Fruit fly (Drosophila melanogaster) whole organism, embryonic: ENCODE results near the gene CG6912.

ENCODE experiments used
- ATbp ChIP-seq: fragments of 200-800 bp; sonication (Bioruptor generic); optimal IDR thresholded peaks from 2 replicates; lab custom pipeline; 2017; ENCODE audit warnings: missing biosample characterization, mild to moderate bottlenecking, missing genetic modification characterization, missing genetic modification reagents
- Abd-B ChIP-seq: fragments of 200-800 bp; sonication (Bioruptor generic); optimal IDR thresholded peaks from 2 replicates; lab custom pipeline; 2018; ENCODE audit warnings: missing biosample characterization, mild to moderate bottlenecking, missing genetic modification characterization, moderate library complexity
- CG10431 ChIP-seq: fragments of 200-800 bp; sonication (Bioruptor generic); optimal IDR thresholded peaks from 3 replicates; lab custom pipeline; 2018; ENCODE audit warnings: missing biosample characterization, mild to moderate bottlenecking, missing genetic modification characterization
- CG11093 ChIP-seq: fragments of 200-800 bp; sonication (Bioruptor generic); IDR thresholded peaks from 3 replicates; pipeline ENCODE4 v1.3.6; 2022; ENCODE audit warnings: missing biosample characterization, missing genetic modification characterization
- CG13624 ChIP-seq: fragments of 200-800 bp; sonication (Bioruptor generic); optimal IDR thresholded peaks from 2 replicates; lab custom pipeline; 2016; ENCODE audit warnings: missing biosample characterization, missing genetic modification characterization
- CG15269 ChIP-seq: fragments of 200-800 bp; sonication (Bioruptor generic); optimal IDR thresholded peaks from 2 replicates; lab custom pipeline; 2018; ENCODE audit warnings: missing biosample characterization, mild to moderate bottlenecking, missing genetic modification characterization, moderate library complexity
- CG1602 ChIP-seq: fragments of 200-800 bp; sonication (Bioruptor generic); optimal IDR thresholded peaks from 3 replicates; lab custom pipeline; 2016; ENCODE audit warnings: missing biosample characterization, missing genetic modification characterization
- CG16813 ChIP-seq: fragments of 200-800 bp; sonication (Bioruptor generic); IDR thresholded peaks from 3 replicates; pipeline ENCODE4 v1.3.6; 2022; ENCODE audit warnings: missing biosample characterization, missing genetic modification characterization; ENCODE audit not compliant: partially characterized antibody
- CG17359 ChIP-seq: fragments of 200-800 bp; sonication (Bioruptor generic); optimal IDR thresholded peaks from 3 replicates; lab custom pipeline; 2018; ENCODE audit warnings: missing biosample characterization, mild to moderate bottlenecking, missing genetic modification characterization, moderate library complexity
- CG18599 ChIP-seq: fragments of 200-800 bp; sonication (Bioruptor generic); optimal IDR thresholded peaks from 3 replicates; lab custom pipeline; 2017; ENCODE audit warnings: missing biosample characterization, missing genetic modification characterization, mild to moderate bottlenecking, moderate library complexity, missing genetic modification reagents
- CG18619 ChIP-seq: fragments of 200-800 bp; sonication (Bioruptor generic); optimal IDR thresholded peaks from 3 replicates; lab custom pipeline; 2017; ENCODE audit warnings: missing biosample characterization, mild to moderate bottlenecking, missing genetic modification characterization
- CG2120 ChIP-seq: fragments of 200-800 bp; sonication (Bioruptor generic); optimal IDR thresholded peaks from 3 replicates; lab custom pipeline; 2016; ENCODE audit warnings: missing biosample characterization, missing genetic modification characterization
- CG2678 ChIP-seq: fragments of 200-800 bp; sonication (Bioruptor generic); optimal IDR thresholded peaks from 3 replicates; lab custom pipeline; 2019; ENCODE audit warnings: missing biosample characterization, mild to moderate bottlenecking, missing genetic modification characterization, moderate library complexity
- CG4360 ChIP-seq: fragments of 200-800 bp; sonication (Bioruptor generic); IDR thresholded peaks from 2 replicates; pipeline ENCODE4 v1.3.6; 2022; ENCODE audit warnings: missing biosample characterization, missing genetic modification characterization
- CG5953 ChIP-seq: fragments of 200-800 bp; sonication (Bioruptor generic); IDR thresholded peaks from 2 replicates; pipeline ENCODE4 v1.3.6; 2022; ENCODE audit warnings: missing biosample characterization, missing genetic modification characterization
- CG6683 ChIP-seq: fragments of 200-800 bp; sonication (Bioruptor generic); optimal IDR thresholded peaks from 2 replicates; lab custom pipeline; 2017; ENCODE audit warnings: missing biosample characterization, mild to moderate bottlenecking, missing genetic modification characterization, missing genetic modification reagents
- CG7786 ChIP-seq: fragments of 200-800 bp; sonication (Bioruptor generic); optimal IDR thresholded peaks from 2 replicates; lab custom pipeline; 2016; ENCODE audit warnings: missing biosample characterization, missing genetic modification characterization
- CG8290 ChIP-seq, 3 experiments: fragments of 200-800 bp; sonication (Bioruptor generic); optimal IDR thresholded peaks; 2 replicates each; lab custom pipeline; 2016 to 2019; ENCODE audit warnings: missing biosample characterization in 3 of 3, missing genetic modification characterization in 3 of 3, mild to moderate bottlenecking in 2 of 3, moderate library complexity in 1 of 3
- CG8924 ChIP-seq: fragments of 200-800 bp; optimal IDR thresholded peaks from 3 replicates; lab custom pipeline; 2019; ENCODE audit warnings: missing biosample characterization, mild to moderate bottlenecking, missing genetic modification characterization, moderate library complexity
- Doc2 ChIP-seq: fragments of 200-800 bp; sonication (Bioruptor generic); IDR thresholded peaks from 2 replicates; pipeline ENCODE4 v1.3.6; 2022; ENCODE audit warnings: missing biosample characterization, missing genetic modification characterization
- Doc3 ChIP-seq: fragments of 200-800 bp; sonication (Bioruptor generic); IDR thresholded peaks from 3 replicates; pipeline ENCODE4 v1.3.6; 2022; ENCODE audit warnings: missing biosample characterization, missing genetic modification characterization; ENCODE audit not compliant: partially characterized antibody
- Dref ChIP-seq: fragments of 200-800 bp; sonication (Bioruptor generic); IDR thresholded peaks from 2 replicates; pipeline ENCODE4 v1.3.6; 2022; ENCODE audit warnings: missing biosample characterization, missing genetic modification characterization
- Ets97D ChIP-seq: fragments of 200-800 bp; sonication (Bioruptor generic); optimal IDR thresholded peaks from 3 replicates; lab custom pipeline; 2016; ENCODE audit warnings: missing biosample characterization, missing genetic modification characterization
- HLHmδ ChIP-seq: fragments of 200-800 bp; sonication (Bioruptor generic); optimal IDR thresholded peaks from 2 replicates; lab custom pipeline; 2018; ENCODE audit warnings: missing biosample characterization, mild to moderate bottlenecking, missing genetic modification characterization, moderate library complexity
- Lim3 ChIP-seq: fragments of 200-800 bp; sonication (Bioruptor generic); IDR thresholded peaks from 2 replicates; pipeline ENCODE4 v1.3.6; 2022; ENCODE audit warnings: missing biosample characterization, missing genetic modification characterization
- Mes4 ChIP-seq: fragments of 200-800 bp; sonication (Bioruptor generic); optimal IDR thresholded peaks from 2 replicates; lab custom pipeline; 2016; ENCODE audit warnings: missing biosample characterization, missing genetic modification characterization
- NC2α ChIP-seq: fragments of 200-800 bp; sonication (Bioruptor generic); optimal IDR thresholded peaks from 2 replicates; lab custom pipeline; 2016; ENCODE audit warnings: missing biosample characterization, missing genetic modification characterization
- Nf-YB ChIP-seq: fragments of 200-800 bp; sonication (Bioruptor generic); optimal IDR thresholded peaks from 3 replicates; lab custom pipeline; 2019; ENCODE audit warnings: missing biosample characterization, mild to moderate bottlenecking, missing genetic modification characterization, moderate library complexity
- NfI ChIP-seq: fragments of 200-800 bp; sonication (Bioruptor generic); optimal IDR thresholded peaks from 3 replicates; lab custom pipeline; 2018; ENCODE audit warnings: missing biosample characterization, mild to moderate bottlenecking, missing genetic modification characterization, moderate library complexity
- Side ChIP-seq: fragments of 200-800 bp; sonication (Bioruptor generic); optimal IDR thresholded peaks from 2 replicates; lab custom pipeline; 2016; ENCODE audit warnings: missing biosample characterization, missing genetic modification characterization
- Usf ChIP-seq: fragments of 200-800 bp; sonication (Bioruptor generic); optimal IDR thresholded peaks from 2 replicates; lab custom pipeline; 2017; ENCODE audit warnings: missing genotype, missing biosample characterization, missing genetic modification characterization
- ab ChIP-seq: fragments of 200-800 bp; sonication (Bioruptor generic); optimal IDR thresholded peaks from 2 replicates; lab custom pipeline; 2016; ENCODE audit warnings: missing biosample characterization, missing genetic modification characterization
- al ChIP-seq: fragments of 200-800 bp; sonication (Bioruptor generic); IDR thresholded peaks from 2 replicates; pipeline ENCODE4 v1.3.6; 2022; ENCODE audit warnings: missing biosample characterization, missing genetic modification characterization
- bab2 ChIP-seq: fragments of 200-800 bp; sonication (Bioruptor generic); optimal IDR thresholded peaks from 2 replicates; lab custom pipeline; 2016; ENCODE audit warnings: missing biosample characterization, missing genetic modification characterization
- cato ChIP-seq: fragments of 200-800 bp; sonication (Bioruptor generic); optimal IDR thresholded peaks from 2 replicates; lab custom pipeline; 2016; ENCODE audit warnings: missing biosample characterization, missing genetic modification characterization, borderline replicate concordance
- gcm2 ChIP-seq: fragments of 200-800 bp; sonication (Bioruptor generic); optimal IDR thresholded peaks from 2 replicates; lab custom pipeline; 2016; ENCODE audit warnings: missing biosample characterization, missing genetic modification characterization
- gem ChIP-seq: fragments of 200-800 bp; sonication (Bioruptor generic); optimal IDR thresholded peaks from 2 replicates; lab custom pipeline; 2019; ENCODE audit warnings: missing biosample characterization, mild to moderate bottlenecking, missing genetic modification characterization, moderate library complexity
- gsb-n ChIP-seq: fragments of 200-800 bp; sonication (Bioruptor generic); optimal IDR thresholded peaks from 3 replicates; lab custom pipeline; 2018; ENCODE audit warnings: missing biosample characterization, mild to moderate bottlenecking, missing genetic modification characterization
- jigr1 ChIP-seq: fragments of 200-800 bp; sonication (Bioruptor generic); IDR thresholded peaks from 3 replicates; pipeline ENCODE4 v1.3.6; 2022; ENCODE audit warnings: missing biosample characterization, missing genetic modification characterization
- jing ChIP-seq: fragments of 200-800 bp; sonication (Bioruptor generic); optimal IDR thresholded peaks from 2 replicates; lab custom pipeline; 2018; ENCODE audit warnings: missing biosample characterization, mild to moderate bottlenecking, missing genetic modification characterization
- pum ChIP-seq: fragments of 200-800 bp; sonication (Bioruptor generic); optimal IDR thresholded peaks from 2 replicates; lab custom pipeline; 2016; ENCODE audit warnings: missing biosample characterization, missing genetic modification characterization
- ranshi ChIP-seq: fragments of 200-800 bp; sonication (Bioruptor generic); IDR thresholded peaks from 2 replicates; pipeline ENCODE4 v1.3.6; 2022; ENCODE audit warnings: missing biosample characterization, missing genetic modification characterization
- seq ChIP-seq: fragments of 200-800 bp; sonication (Bioruptor generic); IDR thresholded peaks from 2 replicates; pipeline ENCODE4 v1.3.6; 2022; ENCODE audit warnings: missing biosample characterization, missing genetic modification characterization
- slou ChIP-seq: fragments of 200-800 bp; sonication (Bioruptor generic); optimal IDR thresholded peaks from 3 replicates; lab custom pipeline; 2016; ENCODE audit warnings: missing biosample characterization, missing genetic modification characterization
- slp2 ChIP-seq: fragments of 200-800 bp; sonication (Bioruptor generic); optimal IDR thresholded peaks from 2 replicates; lab custom pipeline; 2016; ENCODE audit warnings: missing biosample characterization, missing genetic modification characterization
- tll ChIP-seq, 2 experiments: fragments of 200-800 bp in 1 of 2; fragments of >200 bp in 1 of 2; sonication (Bioruptor generic) in 1 of 2; optimal IDR thresholded peaks; 2 replicates each; lab custom pipeline; 2017 to 2019; ENCODE audit warnings: missing biosample characterization in 2 of 2, missing genetic modification characterization in 2 of 2, mild to moderate bottlenecking in 1 of 2, moderate library complexity in 1 of 2
- vfl ChIP-seq: fragments of 200-800 bp; sonication (Bioruptor generic); optimal IDR thresholded peaks from 2 replicates; lab custom pipeline; 2016; ENCODE audit warnings: missing biosample characterization, missing genetic modification characterization
- wek ChIP-seq: fragments of 200-800 bp; sonication (Bioruptor generic); optimal IDR thresholded peaks from 3 replicates; lab custom pipeline; 2018; ENCODE audit warnings: missing biosample characterization, mild to moderate bottlenecking, missing genetic modification characterization, moderate library complexity
- wor ChIP-seq: fragments of 200-800 bp; sonication (Bioruptor generic); IDR thresholded peaks from 2 replicates; pipeline ENCODE4 v1.3.6; 2022; ENCODE audit warnings: missing biosample characterization, missing genetic modification characterization
- z ChIP-seq: fragments of 200-800 bp; sonication (Bioruptor generic); IDR thresholded peaks from 3 replicates; pipeline ENCODE4 v1.3.6; 2022; ENCODE audit warnings: missing biosample characterization, missing genetic modification characterization

CG6912 gene

dm6 chr3R:15095550-15096031 is 41.2 kb downstream of the CG6912 start, which contains the start of gene CG6966 (continued):
- TF ChIP-seq cato (GFP tag; lab: Kevin White, UChicago) (peak; percentile 94), jing (GFP tag; lab: Kevin White, UChicago) (peak; percentile 91), CG8290 (GFP tag; optimal IDR thresholded peaks at IDR 0.05; lab: Kevin White, UChicago) (peak; percentile 93), CG8290 (tag; optimal IDR thresholded peaks at IDR 0.05; lab: Kevin White, UChicago) (peak; percentile 80 to 99), Side (GFP tag; lab: Kevin White, UChicago) (peak; percentile 96), slp2 (peak; percentile 96), Abd-B (GFP tag; lab: Kevin White, UChicago) (peak; percentile 94), ranshi (GFP tag; lab: Robert Waterston, UW) (no peak), CG4360 (GFP tag; lab: Robert Waterston, UW) (no peak), ab (GFP tag; lab: Kevin White, UChicago) (peak; percentile 87), NC2α (GFP tag; lab: Kevin White, UChicago) (peak; percentile 96), jigr1 (GFP tag; lab: Robert Waterston, UW) (no peak), HLHmδ (GFP tag; lab: Kevin White, UChicago) (peak; percentile 91), ATbp (GFP tag; lab: Kevin White, UChicago) (peak; percentile 95), CG6683 (GFP tag; lab: Kevin White, UChicago) (peak; percentile 91), NfI (GFP tag; lab: Kevin White, UChicago) (peak; percentile 99), CG18599 (GFP tag; lab: Kevin White, UChicago) (peak; percentile 95), Dref (GFP tag; lab: Robert Waterston, UW) (no peak), Doc2 (no peak), Lim3 (no peak), Mes4 (peak; percentile 97), tll (GFP tag; optimal IDR thresholded peaks at IDR 0.05; lab: Kevin White, UChicago) (peak in 1 of 2 experiments; percentile 46), CG1602 (GFP tag; lab: Kevin White, UChicago) (peak; percentile 92), CG16813 (no peak), CG8924 (tag; lab: Kevin White, UChicago) (peak; percentile 83), wor (no peak), wek (peak; percentile 93), slou (peak; percentile 98), CG5953 (GFP tag; lab: Robert Waterston, UW) (no peak), pum (GFP tag; lab: Kevin White, UChicago) (peak; percentile 94), CG15269 (peak; percentile 91), CG7786 (GFP tag; lab: Kevin White, UChicago) (peak; percentile 95), seq (GFP tag; lab: Robert Waterston, UW) (no peak), Nf-YB (GFP tag; lab: Kevin White, UChicago) (peak; percentile 76), CG11093 (GFP tag; lab: Robert Waterston, UW) (peak; percentile 61; the same call in 1 of the 3 replicates), vfl (GFP tag; lab: Kevin White, UChicago) (peak; percentile 92), CG2120 (GFP tag; lab: Kevin White, UChicago) (peak; percentile 96), CG18619 (GFP tag; lab: Kevin White, UChicago) (peak; percentile 97), gcm2 (peak; percentile 93), CG10431 (GFP tag; lab: Kevin White, UChicago) (peak; percentile 80), CG2678 (tag; lab: Kevin White, UChicago) (peak; percentile 80), gem (tag; lab: Kevin White, UChicago) (peak; percentile 86), CG17359 (tag; lab: Kevin White, UChicago) (peak; percentile 92), z (GFP tag; lab: Robert Waterston, UW) (no peak), Doc3 (GFP tag; lab: Robert Waterston, UW) (no peak), CG13624 (peak; percentile 98), al (no peak), bab2 (GFP tag; lab: Kevin White, UChicago) (no peak), gsb-n (tag; lab: Kevin White, UChicago) (peak; percentile 91), Usf (GFP tag; lab: Kevin White, UChicago) (peak; percentile 95), Ets97D (GFP tag; lab: Kevin White, UChicago) (peak; percentile 100)
